Comparison of ENCODE assay signal across 1 fruit fly cellular context in the genomic region with DNA sequence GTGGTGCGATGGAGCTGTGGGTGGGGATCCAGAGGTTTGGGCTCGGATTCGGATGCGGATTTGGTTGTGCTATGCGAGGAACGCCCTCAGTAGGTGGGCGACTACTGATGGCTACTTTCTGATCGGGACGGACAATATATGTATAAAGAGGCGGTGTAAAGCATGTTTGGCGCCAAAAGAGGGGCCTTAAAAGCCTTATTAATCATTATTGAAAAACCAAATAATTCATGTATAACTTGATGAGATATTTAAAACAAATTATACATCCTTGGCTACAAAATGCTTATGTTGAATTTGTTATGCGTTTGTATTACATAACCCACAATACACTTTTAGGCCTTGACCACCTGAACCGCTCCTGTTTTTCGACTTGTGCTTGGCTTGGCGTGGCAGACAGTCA.
A peak's percentile ranks its signal among the peaks of the same experiment; 100 is the strongest.
TF ChIP-seq lines count a peak whose summit lies in the region.

No protein-coding gene starts in this region.

TF ChIP-seq in whole organism, prepupa, 60 proteins besides CTCF, POLR2A, EP300 and RAD21 (continued from another document):
- TF ChIP-seq fd85E (GFP tag; optimal IDR thresholded peaks at IDR 0.05; lab: Kevin White, UChicago) = no peak
- no peak for TF ChIP-seq achi (GFP tag; optimal IDR thresholded peaks at IDR 0.05; lab: Kevin White, UChicago)
- TF ChIP-seq Eip78C (GFP tag; lab: Kevin White, UChicago) = peak; percentile 64
- no peak for TF ChIP-seq CG6163 (GFP tag; IDR thresholded peaks at IDR 0.05; lab: Robert Waterston, UW)
- TF ChIP-seq net (GFP tag; optimal IDR thresholded peaks at IDR 0.05; lab: Kevin White, UChicago) = no peak
- no peak for TF ChIP-seq fkh (GFP tag; optimal IDR thresholded peaks at IDR 0.05; lab: Kevin White, UChicago)
- TF ChIP-seq CG6808 (GFP tag; optimal IDR thresholded peaks at IDR 0.05; lab: Kevin White, UChicago) = peak; percentile 10
- TF ChIP-seq esn (GFP tag; optimal IDR thresholded peaks at IDR 0.05; lab: Kevin White, UChicago) = no peak
- no peak for TF ChIP-seq Smox (GFP tag; optimal IDR thresholded peaks at IDR 0.05; lab: Kevin White, UChicago)
- no peak for TF ChIP-seq pdm3 (GFP tag; optimal IDR thresholded peaks at IDR 0.05; lab: Kevin White, UChicago)
- TF ChIP-seq lz (GFP tag; optimal IDR thresholded peaks at IDR 0.05; lab: Kevin White, UChicago) = no peak
- no peak for TF ChIP-seq CG4318 (GFP tag; optimal IDR thresholded peaks at IDR 0.05; lab: Kevin White, UChicago)
- TF ChIP-seq Eip75B (GFP tag; optimal IDR thresholded peaks at IDR 0.05; lab: Kevin White, UChicago) = peak; percentile 8
- no peak for TF ChIP-seq CG32006 (GFP tag; optimal IDR thresholded peaks at IDR 0.05; lab: Kevin White, UChicago)
- no peak for TF ChIP-seq CG8119 (GFP tag; IDR thresholded peaks at IDR 0.05; lab: Robert Waterston, UW)
- TF ChIP-seq topi (GFP tag; optimal IDR thresholded peaks at IDR 0.05; lab: Kevin White, UChicago) = no peak
- TF ChIP-seq CG11902 (GFP tag; optimal IDR thresholded peaks at IDR 0.05; lab: Kevin White, UChicago) = peak; percentile 19
- TF ChIP-seq CG7368 (GFP tag; optimal IDR thresholded peaks at IDR 0.05; lab: Kevin White, UChicago) = no peak
- no peak for TF ChIP-seq OdsH (GFP tag; optimal IDR thresholded peaks at IDR 0.05; lab: Kevin White, UChicago)
- no peak for TF ChIP-seq CG6854 (GFP tag; optimal IDR thresholded peaks at IDR 0.05; lab: Kevin White, UChicago)
- peak; percentile 13 for TF ChIP-seq Ets96B (tag; optimal IDR thresholded peaks at IDR 0.05; lab: Kevin White, UChicago)
- no peak for TF ChIP-seq CG6792 (GFP tag; optimal IDR thresholded peaks at IDR 0.05; lab: Kevin White, UChicago)
